Fruit fly (Drosophila melanogaster) whole organism, adult: ENCODE data around the gene GABA-B-R3.

Experiments
- CG11617 ChIP-seq: fragments of 200-800 bp; sonication (Bioruptor generic); optimal IDR thresholded peaks from 2 replicates; lab custom pipeline; 2017; ENCODE audit warnings: mild to moderate bottlenecking, missing biosample characterization, missing genetic modification reagents, missing genetic modification characterization
- CG12768 ChIP-seq: fragments of 200-800 bp; sonication (Bioruptor generic); optimal IDR thresholded peaks from 2 replicates; lab custom pipeline; 2017; ENCODE audit warnings: missing biosample characterization, missing genetic modification characterization, mild to moderate bottlenecking, moderate library complexity, missing genetic modification reagents
- CG14711 ChIP-seq: fragments of 200-800 bp; sonication (Bioruptor generic); optimal IDR thresholded peaks from 2 replicates; lab custom pipeline; 2018; ENCODE audit warnings: missing biosample characterization, mild to moderate bottlenecking, missing genetic modification characterization, moderate library complexity
- CG1620 ChIP-seq: fragments of 200-800 bp; sonication (Bioruptor generic); optimal IDR thresholded peaks from 2 replicates; lab custom pipeline; 2016; ENCODE audit warnings: missing biosample characterization, missing genetic modification characterization
- CG33017 ChIP-seq: fragments of 200-800 bp; sonication (Bioruptor generic); optimal IDR thresholded peaks from 2 replicates; lab custom pipeline; 2018; ENCODE audit warnings: missing biosample characterization, mild to moderate bottlenecking, missing genetic modification characterization, moderate library complexity
- CG5204 ChIP-seq: fragments of 200-800 bp; sonication (Bioruptor generic); optimal IDR thresholded peaks from 2 replicates; lab custom pipeline; 2016; ENCODE audit warnings: missing biosample characterization, missing genetic modification characterization
- CG7045 ChIP-seq: fragments of 200-800 bp; sonication (Bioruptor generic); optimal IDR thresholded peaks from 2 replicates; lab custom pipeline; 2017; ENCODE audit warnings: missing biosample characterization, mild to moderate bottlenecking, missing genetic modification characterization
- CG7101 ChIP-seq: fragments of 200-800 bp; sonication (Bioruptor generic); optimal IDR thresholded peaks from 2 replicates; lab custom pipeline; 2018; ENCODE audit warnings: missing biosample characterization, mild to moderate bottlenecking, missing genetic modification characterization, moderate library complexity
- Clk ChIP-seq: fragments of 200-800 bp; sonication (Bioruptor generic); optimal IDR thresholded peaks from 2 replicates; lab custom pipeline; 2017; ENCODE audit warnings: missing biosample characterization, missing genetic modification characterization
- Crg-1 ChIP-seq: fragments of 200-800 bp; sonication (Bioruptor generic); optimal IDR thresholded peaks from 2 replicates; lab custom pipeline; 2016; ENCODE audit warnings: missing biosample characterization, missing genetic modification characterization
- Hr96 ChIP-seq: fragments of 200-800 bp; sonication (Bioruptor generic); optimal IDR thresholded peaks from 2 replicates; lab custom pipeline; 2016; ENCODE audit warnings: missing biosample characterization, missing genetic modification characterization
- Mnt ChIP-seq: fragments of 200-800 bp; sonication (Bioruptor generic); optimal IDR thresholded peaks from 2 replicates; lab custom pipeline; 2016; ENCODE audit warnings: missing biosample characterization, mild to moderate bottlenecking, missing genetic modification characterization
- bab1 ChIP-seq: fragments of 200-800 bp; sonication (Bioruptor generic); optimal IDR thresholded peaks from 3 replicates; lab custom pipeline; 2019; ENCODE audit warnings: missing biosample characterization, mild to moderate bottlenecking, missing genetic modification characterization, moderate library complexity
- cic ChIP-seq: fragments of 200-800 bp; sonication (Bioruptor generic); optimal IDR thresholded peaks from 2 replicates; lab custom pipeline; 2017; ENCODE audit warnings: missing biosample characterization, mild to moderate bottlenecking, missing genetic modification characterization, moderate library complexity
- cnc ChIP-seq, 2 experiments: fragments of >200 bp; optimal IDR thresholded peaks; 2 replicates each; lab custom pipeline; 2017
- kay ChIP-seq: fragments of 200-800 bp; sonication (Bioruptor generic); peaks from one replicate; lab custom pipeline; 2016; ENCODE audit warnings: missing biosample characterization, missing genetic modification characterization, borderline replicate concordance
- ovo ChIP-seq: fragments of 200-800 bp; sonication (Bioruptor generic); optimal IDR thresholded peaks from 2 replicates; lab custom pipeline; 2016; ENCODE audit warnings: missing biosample characterization, missing genetic modification characterization
- pad ChIP-seq: fragments of 200-800 bp; sonication (Bioruptor generic); optimal IDR thresholded peaks from 3 replicates; lab custom pipeline; 2017; ENCODE audit warnings: missing biosample characterization, missing genetic modification characterization, mild to moderate bottlenecking, moderate library complexity, missing genetic modification reagents
- tj ChIP-seq: fragments of 200-800 bp; sonication (Bioruptor generic); optimal IDR thresholded peaks from 3 replicates; lab custom pipeline; 2017; ENCODE audit warnings: missing biosample characterization, mild to moderate bottlenecking, missing genetic modification characterization, moderate library complexity
- toe ChIP-seq: fragments of 200-800 bp; sonication (Bioruptor generic); optimal IDR thresholded peaks from 2 replicates; lab custom pipeline; 2016; ENCODE audit warnings: missing biosample characterization, missing genetic modification characterization

Gene GABA-B-R3

DNA sequence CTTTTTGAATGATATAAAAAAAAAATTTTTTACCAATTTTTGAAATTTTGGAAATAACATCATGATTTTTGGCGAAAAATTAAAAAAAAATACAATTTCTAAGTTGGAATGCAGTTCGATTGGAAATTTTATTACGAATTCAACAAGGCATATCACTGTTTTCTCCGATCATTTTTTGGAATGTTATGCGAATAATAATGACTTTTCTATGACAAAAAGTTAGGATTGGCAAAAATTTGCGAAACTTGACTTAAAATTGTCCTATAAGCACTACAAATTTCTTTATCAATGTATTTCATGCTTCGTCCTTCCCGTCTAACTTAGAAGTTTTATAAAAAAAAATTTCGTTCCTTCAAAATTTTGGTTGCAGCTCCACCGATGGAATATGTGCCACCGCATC, 34.3 kb downstream of the GABA-B-R3 start, which contains the start of gene CG3544:
TSS of gene CG3544 (plus strand) at position 301 of the 400 bp plus-strand sequence.
- TF ChIP-seq CG11617 (no peak), tj (no peak), kay (GFP tag; lab: Kevin White, UChicago) (no peak), CG7101 (no peak)

- TF ChIP-seq CG11617 (no peak), CG1620 (no peak), tj (no peak), ovo (GFP tag; lab: Kevin White, UChicago) (no peak), CG7101 (no peak), CG7045 (no peak), kay (GFP tag; lab: Kevin White, UChicago) (no peak), CG33017 (tag; lab: Kevin White, UChicago) (no peak), bab1 (GFP tag; lab: Kevin White, UChicago) (no peak), CG12768 (GFP tag; lab: Kevin White, UChicago) (peak; percentile 38), Crg-1 (GFP tag; lab: Kevin White, UChicago) (no peak), Mnt (no peak), Hr96 (GFP tag; lab: Kevin White, UChicago) (no peak), CG5204 (no peak), cic (GFP tag; lab: Kevin White, UChicago) (no peak), cnc (optimal IDR thresholded peaks at IDR 0.05; lab: Kevin White, UChicago) (no peak), toe (no peak), pad (peak; percentile 42)
These were observed 40.2 kb downstream of the GABA-B-R3 start for dm6 chr2L:789966-790365.

DNA sequence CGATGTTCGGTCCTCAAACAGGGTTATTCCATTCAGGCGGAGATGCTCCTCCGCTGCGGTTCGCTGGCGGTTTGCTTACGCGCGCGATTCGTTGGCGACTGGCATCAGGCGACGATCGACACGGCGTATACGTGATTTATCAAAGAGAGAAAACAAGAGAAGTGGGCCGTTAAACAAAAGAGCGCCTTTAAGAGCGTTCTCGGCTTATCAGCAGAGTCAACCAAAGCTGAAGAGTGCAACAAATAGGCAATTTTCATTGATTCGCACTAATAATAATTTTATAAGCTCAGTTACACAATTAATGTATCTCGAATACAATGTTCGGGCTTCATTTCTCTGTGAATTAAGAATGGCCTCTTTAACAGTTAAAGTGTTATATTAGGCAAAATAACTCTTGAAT, 41.0 kb downstream of the GABA-B-R3 start, which contains the start of gene Pkg21D:
TSS of gene Pkg21D (minus strand) at position 101 of the 400 bp plus-strand sequence.
- TF ChIP-seq toe (no peak), tj (no peak), CG12768 (GFP tag; lab: Kevin White, UChicago) (no peak), CG7045 (no peak), Crg-1 (GFP tag; lab: Kevin White, UChicago) (no peak), CG7101 (no peak), Hr96 (GFP tag; lab: Kevin White, UChicago) (no peak), Clk (GFP tag; lab: Kevin White, UChicago) (no peak), ovo (GFP tag; lab: Kevin White, UChicago) (no peak), cic (GFP tag; lab: Kevin White, UChicago) (no peak), CG33017 (tag; lab: Kevin White, UChicago) (no peak)

DNA sequence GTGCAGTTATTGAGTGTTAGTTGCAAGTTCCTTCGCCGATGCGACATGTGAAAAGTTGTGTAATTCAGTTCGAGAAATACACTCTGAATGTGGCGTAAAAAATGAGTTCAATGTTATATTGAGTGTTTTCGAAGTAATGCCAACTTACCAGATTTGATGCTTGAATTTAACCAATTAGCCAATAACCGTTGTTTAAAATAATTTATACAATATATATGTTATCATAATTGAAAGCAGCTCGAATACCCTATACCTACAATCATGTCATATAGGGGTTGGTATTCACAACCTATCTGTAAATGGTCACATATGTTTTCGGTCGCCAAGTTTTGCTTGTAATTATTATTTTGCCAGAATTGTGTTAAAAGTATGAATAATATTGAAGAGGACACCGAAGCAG, 60.5 kb downstream of the GABA-B-R3 start, which contains the start of gene Nnf1b:
TSS of gene Nnf1b (plus strand) at position 301 of the 400 bp plus-strand sequence.
- TF ChIP-seq CG7101 (no peak), bab1 (GFP tag; lab: Kevin White, UChicago) (no peak), CG12768 (GFP tag; lab: Kevin White, UChicago) (no peak), CG14711 (tag; lab: Kevin White, UChicago) (no peak), Clk (GFP tag; lab: Kevin White, UChicago) (no peak)

DNA sequence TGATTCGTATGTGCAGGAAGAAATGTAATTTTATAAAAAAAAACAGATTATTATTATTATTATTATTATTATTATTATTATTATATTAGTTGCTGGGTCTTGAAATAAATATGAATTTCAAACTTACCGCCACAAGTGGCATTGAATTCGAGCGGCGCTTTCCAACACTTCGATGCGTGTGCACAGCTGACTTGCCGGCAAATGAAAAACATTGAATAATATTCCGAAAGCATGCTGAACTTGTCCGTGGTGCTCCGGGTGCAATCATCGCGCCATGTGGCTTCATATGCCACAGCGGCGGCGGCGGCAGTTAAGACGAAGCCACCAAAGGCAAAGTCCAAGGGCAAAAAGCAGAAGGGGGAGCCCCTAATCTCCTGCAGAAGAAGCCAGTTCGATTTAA, 61.7 kb downstream of the GABA-B-R3 start, which contains the start of gene Dbp21E2:
TSS of gene Dbp21E2 (plus strand) at position 180 of the 400 bp plus-strand sequence.
- TF ChIP-seq bab1 (GFP tag; lab: Kevin White, UChicago) (no peak), Mnt (peak; percentile 2), CG7101 (peak; percentile 32), pad (no peak), CG5204 (no peak), ovo (GFP tag; lab: Kevin White, UChicago) (no peak)
